Fruit fly (Drosophila melanogaster) whole organism, prepupa: Measurements from ENCODE around the gene CG31710.

ENCODE experiments used
- Blimp-1 ChIP-seq: fragments of 200-800 bp; sonication (Bioruptor generic); optimal IDR thresholded peaks from 3 replicates; lab custom pipeline; 2017; ENCODE audit warnings: missing biosample characterization, missing genetic modification characterization, mild to moderate bottlenecking, moderate library complexity, missing genetic modification reagents
- CG16779 ChIP-seq: fragments of 200-800 bp; sonication (Bioruptor generic); optimal IDR thresholded peaks from 3 replicates; lab custom pipeline; 2017; ENCODE audit warnings: missing biosample characterization, mild to moderate bottlenecking, missing genetic modification characterization
- CG3032 ChIP-seq: fragments of 200-800 bp; optimal IDR thresholded peaks from 2 replicates; lab custom pipeline; 2019; ENCODE audit warnings: missing biosample characterization, mild to moderate bottlenecking, missing genetic modification characterization, moderate library complexity
- CG31627 ChIP-seq: fragments of 200-800 bp; sonication (Bioruptor generic); optimal IDR thresholded peaks from 3 replicates; lab custom pipeline; 2016; ENCODE audit warnings: missing biosample characterization, missing genetic modification characterization
- CG7368 ChIP-seq: fragments of 200-800 bp; sonication (Bioruptor generic); optimal IDR thresholded peaks from 3 replicates; lab custom pipeline; 2016; ENCODE audit warnings: missing biosample characterization, missing genetic modification characterization
- Eip78C ChIP-seq: fragments of 200-800 bp; sonication (Bioruptor generic); peaks from one replicate; lab custom pipeline; 2016; ENCODE audit warnings: missing biosample characterization, missing genetic modification characterization
- Hr39 ChIP-seq: fragments of 200-800 bp; sonication (Bioruptor generic); optimal IDR thresholded peaks from 2 replicates; lab custom pipeline; 2016; ENCODE audit warnings: missing biosample characterization, missing genetic modification characterization
- Lpt ChIP-seq: fragments of 200-800 bp; sonication (Bioruptor generic); optimal IDR thresholded peaks from 3 replicates; lab custom pipeline; 2016; ENCODE audit warnings: missing biosample characterization, missing genetic modification characterization
- fkh ChIP-seq: fragments of 200-800 bp; sonication (Bioruptor generic); optimal IDR thresholded peaks from 3 replicates; lab custom pipeline; 2017; ENCODE audit warnings: missing biosample characterization, mild to moderate bottlenecking, missing genetic modification characterization, moderate library complexity
- topi ChIP-seq: fragments of 200-800 bp; sonication (Bioruptor generic); optimal IDR thresholded peaks from 3 replicates; lab custom pipeline; 2016; ENCODE audit warnings: missing biosample characterization, missing genetic modification characterization

- TF ChIP-seq Eip78C (GFP tag; lab: Kevin White, UChicago), result peak; percentile 2
- TF ChIP-seq topi (GFP tag; lab: Kevin White, UChicago), result no peak
- no peak for TF ChIP-seq CG7368 (GFP tag; lab: Kevin White, UChicago)
- no peak for TF ChIP-seq Hr39
- TF ChIP-seq Lpt, result no peak
- TF ChIP-seq CG16779 (tag; lab: Kevin White, UChicago), result no peak
- no peak for TF ChIP-seq CG31627 (GFP tag; lab: Kevin White, UChicago)
- no peak for TF ChIP-seq CG3032 (tag; lab: Kevin White, UChicago)
- peak; percentile 20 for TF ChIP-seq fkh (GFP tag; lab: Kevin White, UChicago)
- TF ChIP-seq Blimp-1 (GFP tag; lab: Kevin White, UChicago), result no peak
Observed at dm6 chr2L:9691230-9691629, 14.5 kb downstream of the CG31710 start.
